Worm (Caenorhabditis elegans) whole organism, midembryonic: Measurements from ENCODE around the gene srw-117.

Experiments
- T22C8.4 ChIP-seq: fragments of 200-800 bp; sonication (Bioruptor generic); IDR thresholded peaks from 2 replicates; pipeline ENCODE4 v1.3.6; 2022; ENCODE audit warnings: missing genetic modification characterization, missing compliant biosample characterization
- flt-1 ChIP-seq: fragments of 200-800 bp; sonication (Bioruptor generic); IDR thresholded peaks from 2 replicates; pipeline ENCODE4 v1.3.6; 2022; ENCODE audit warnings: missing genetic modification characterization, missing compliant biosample characterization
- klf-2 ChIP-seq: fragments of 200-800 bp; sonication (Bioruptor generic); conservative IDR thresholded peaks from 2 replicates; pipeline ENCODE4 v1.3.6; 2022; ENCODE audit warnings: missing genetic modification reagents, missing genetic modification characterization, missing compliant biosample characterization

DNA sequence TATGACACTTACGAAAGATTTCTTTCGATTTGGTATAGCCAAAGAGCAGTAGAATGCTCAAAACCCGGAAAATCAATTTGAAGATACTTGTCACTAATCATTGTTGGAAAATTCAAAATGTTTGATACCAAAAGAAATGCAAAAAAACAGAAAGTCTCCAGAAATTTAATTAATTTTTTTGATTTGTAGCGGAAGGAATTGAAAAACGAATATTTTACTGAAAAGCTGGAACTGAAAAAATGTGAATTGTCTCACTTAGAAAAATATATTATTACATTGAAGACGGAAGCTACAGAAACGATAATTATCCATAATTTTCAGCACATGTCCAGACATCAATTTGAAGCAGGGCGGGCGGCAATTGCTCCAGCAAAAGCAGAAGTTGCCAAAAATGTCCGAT lies 20.3 kb downstream of the srw-117 start, which contains the start of gene srw-138:
- no peak for TF ChIP-seq flt-1 (GFP tag; lab: Robert Waterston, UW)
- TF ChIP-seq klf-2 (GFP tag; lab: Robert Waterston, UW) = no peak
- TF ChIP-seq T22C8.4 (GFP tag; lab: Robert Waterston, UW) = no peak
